Fruit fly (Drosophila melanogaster) whole organism: ENCODE results near the gene Aasdh.

Experiments
- CG8478 ChIP-seq: fragments of >200 bp; optimal IDR thresholded peaks from 2 replicates; lab custom pipeline; 2018; ENCODE audit warnings: inconsistent platforms
- Dll ChIP-seq: fragments of >200 bp; optimal IDR thresholded peaks from 2 replicates; lab custom pipeline; 2017
- EcR ChIP-seq, 2 experiments: fragments of >200 bp; optimal IDR thresholded peaks; 2 replicates each; lab custom pipeline; 2017; ENCODE audit warnings: missing biosample characterization in 2 of 2, missing genetic modification characterization in 2 of 2, missing genetic modification reagents in 2 of 2
- pan ChIP-seq: fragments of >200 bp; optimal IDR thresholded peaks from 2 replicates; lab custom pipeline; 2017
- psq ChIP-seq: fragments of >200 bp; optimal IDR thresholded peaks from 2 replicates; lab custom pipeline; 2017
- usp ChIP-seq: fragments of >200 bp; optimal IDR thresholded peaks from 2 replicates; lab custom pipeline; 2017; ENCODE audit warnings: missing biosample characterization, missing genetic modification characterization, mixed read lengths

The Aasdh gene

DNA sequence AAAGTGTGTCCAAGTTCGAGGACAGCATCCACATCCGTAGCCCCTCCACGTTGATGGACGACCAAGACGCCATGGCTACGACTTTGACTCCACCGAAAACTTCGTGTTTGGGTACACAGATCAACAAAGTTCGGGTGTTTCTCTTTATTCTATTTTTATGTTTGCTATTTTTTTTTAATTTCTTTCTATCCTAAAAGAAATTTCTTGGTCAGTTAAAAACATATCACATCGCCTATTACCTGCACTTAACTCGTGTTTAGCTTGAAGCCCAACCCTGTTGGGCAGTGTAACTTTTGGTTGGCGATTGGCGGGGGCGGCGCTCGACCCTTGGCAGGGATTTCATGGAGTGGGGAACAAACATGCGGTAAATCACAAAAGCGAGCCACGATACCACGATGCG is 24.1 kb upstream of the Aasdh start:
- TF ChIP-seq Dll (lab: Kevin White, UChicago) (no peak), CG8478 (lab: Kevin White, UChicago) (no peak)

dm6 chr2L:8471667-8472066 is 22.3 kb upstream of the Aasdh start:
- no peak for TF ChIP-seq psq (lab: Kevin White, UChicago)
- no peak for TF ChIP-seq Dll (lab: Kevin White, UChicago)
- TF ChIP-seq EcR (GFP tag; optimal IDR thresholded peaks at IDR 0.05; lab: Kevin White, UChicago) = no peak
- no peak for TF ChIP-seq usp (GFP tag; lab: Kevin White, UChicago)
- TF ChIP-seq CG8478 (lab: Kevin White, UChicago) = no peak
- TF ChIP-seq pan (lab: Kevin White, UChicago) = no peak

DNA sequence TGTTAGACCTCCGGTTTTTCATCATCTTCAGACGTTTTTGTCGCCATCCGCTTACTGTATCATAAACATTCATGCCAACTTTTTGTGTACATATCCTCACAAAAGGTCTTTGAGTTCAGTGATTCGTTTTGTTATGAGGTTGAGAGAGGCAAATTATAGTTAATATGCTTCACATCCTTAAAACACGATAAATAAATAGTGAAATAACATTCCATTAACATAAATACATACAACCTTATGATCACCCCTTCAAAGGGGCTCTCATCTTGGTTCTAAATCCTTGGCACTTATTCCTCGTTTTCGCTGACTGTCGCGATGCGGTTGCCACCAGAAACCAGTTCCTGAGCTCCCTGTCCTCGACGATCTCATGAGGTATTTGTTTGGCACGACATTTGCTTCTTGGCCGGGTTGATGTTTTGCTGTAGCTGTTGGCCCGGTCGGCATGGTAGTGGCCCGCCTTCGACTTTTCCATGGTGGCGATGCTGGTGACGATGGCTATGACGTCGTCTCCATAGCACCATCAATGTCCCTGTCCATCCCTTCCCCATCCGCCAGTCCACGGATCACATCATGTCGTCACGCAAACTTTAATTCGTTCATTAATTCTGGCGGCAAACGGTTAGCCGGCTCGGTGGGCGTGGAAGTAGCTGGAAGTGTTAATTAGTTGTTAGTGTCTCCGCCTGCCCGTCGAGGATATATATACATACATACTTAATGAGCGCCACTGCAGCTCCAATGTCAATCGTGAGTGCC is 19.7 kb upstream of the Aasdh start:
- no peak for TF ChIP-seq Dll (lab: Kevin White, UChicago)
- TF ChIP-seq pan (lab: Kevin White, UChicago) = no peak
- TF ChIP-seq psq (lab: Kevin White, UChicago) = no peak
- TF ChIP-seq EcR (GFP tag; optimal IDR thresholded peaks at IDR 0.05; lab: Kevin White, UChicago) = no peak
- no peak for TF ChIP-seq usp (GFP tag; lab: Kevin White, UChicago)
- TF ChIP-seq CG8478 (lab: Kevin White, UChicago) = no peak

dm6 chr2L:8466643-8467042 is 17.3 kb upstream of the Aasdh start, which contains the start of gene dachs:
Gene dachs, plus strand, starts transcription at chr2L:8466817.
- no peak for TF ChIP-seq CG8478 (lab: Kevin White, UChicago)
- no peak for TF ChIP-seq usp (GFP tag; lab: Kevin White, UChicago)
- TF ChIP-seq pan (lab: Kevin White, UChicago) = no peak
- TF ChIP-seq EcR (GFP tag; optimal IDR thresholded peaks at IDR 0.05; lab: Kevin White, UChicago) = no peak
- no peak for TF ChIP-seq Dll (lab: Kevin White, UChicago)
- TF ChIP-seq psq (lab: Kevin White, UChicago) = no peak

DNA sequence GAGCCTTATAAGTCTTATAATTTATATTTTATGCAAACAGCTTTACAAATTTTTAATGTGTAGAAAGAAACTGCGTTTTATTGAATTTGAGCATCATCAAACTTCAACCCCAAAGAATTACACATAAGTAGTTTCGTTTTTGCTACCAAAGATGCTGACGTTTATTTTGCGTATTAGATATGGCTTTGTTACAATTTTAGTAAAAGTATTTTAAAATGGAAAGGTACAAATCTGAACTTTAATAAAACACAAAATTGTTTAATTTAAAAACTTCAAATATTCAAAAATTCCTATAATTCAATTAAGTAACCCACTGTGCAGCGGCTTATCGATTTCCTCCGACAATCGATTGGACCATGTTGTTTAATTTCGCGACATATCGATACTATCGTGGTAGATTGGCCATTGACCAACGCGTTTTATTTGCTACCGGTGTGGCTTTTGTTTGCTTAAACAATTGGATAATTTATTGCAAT is 14.8 kb upstream of the Aasdh start, which contains the start of gene prg:
prg (plus strand) TSS at position 382 of the 476 bp plus-strand sequence.
- no peak for TF ChIP-seq CG8478 (lab: Kevin White, UChicago)
- no peak for TF ChIP-seq psq (lab: Kevin White, UChicago)

DNA sequence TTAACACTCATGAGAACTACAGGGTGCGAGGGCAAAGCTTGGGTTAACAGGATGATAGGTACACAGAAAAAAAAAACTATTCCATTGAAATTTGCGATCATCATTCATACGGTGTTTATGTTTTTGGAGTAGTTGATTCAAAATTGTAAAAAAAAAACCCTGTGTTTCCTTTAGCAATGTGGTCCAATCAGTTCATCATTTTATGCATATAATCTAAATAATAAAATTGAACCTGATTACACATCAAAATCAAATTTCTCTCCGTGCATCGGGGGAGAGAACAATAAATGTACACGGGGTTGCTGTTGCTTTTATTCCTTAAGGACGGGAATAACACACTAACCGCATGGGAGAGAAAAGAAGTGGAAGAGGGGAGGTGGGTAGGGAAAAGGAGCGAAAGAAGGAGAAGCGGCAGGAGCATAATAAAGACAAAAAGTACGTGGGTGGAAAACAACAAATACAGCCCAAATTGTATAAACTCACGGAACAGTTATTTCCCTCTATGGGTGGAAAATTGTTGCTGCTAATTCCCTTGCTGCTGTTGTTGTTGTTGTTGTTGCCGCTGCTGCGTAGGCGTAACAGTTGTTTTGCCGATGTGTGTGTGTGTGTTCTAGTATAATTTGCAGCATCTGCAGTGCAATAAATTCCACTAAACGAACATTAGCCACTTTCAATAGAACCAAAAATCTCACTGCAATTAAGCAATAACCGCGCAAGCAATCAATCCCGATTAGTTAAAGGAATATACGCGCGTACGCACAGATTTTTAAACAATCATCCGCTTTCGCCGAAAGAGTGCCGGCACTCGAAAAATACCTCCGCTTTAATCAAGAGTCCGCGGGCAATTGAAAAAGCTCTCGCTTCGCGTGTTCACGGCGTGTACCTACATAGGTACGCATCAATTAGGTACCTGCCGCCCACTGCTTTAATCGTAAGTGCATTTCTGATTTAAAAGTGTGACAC is 14.0 kb upstream of the Aasdh start, which contains the start of gene Agpat2:
Agpat2 (minus strand) TSS at position 851 of the 963 bp plus-strand sequence.
- no peak for TF ChIP-seq EcR (GFP tag; optimal IDR thresholded peaks at IDR 0.05; lab: Kevin White, UChicago)
- no peak for TF ChIP-seq usp (GFP tag; lab: Kevin White, UChicago)
- TF ChIP-seq psq (lab: Kevin White, UChicago) = no peak
- no peak for TF ChIP-seq pan (lab: Kevin White, UChicago)
- TF ChIP-seq Dll (lab: Kevin White, UChicago) = no peak
- no peak for TF ChIP-seq CG8478 (lab: Kevin White, UChicago)

DNA sequence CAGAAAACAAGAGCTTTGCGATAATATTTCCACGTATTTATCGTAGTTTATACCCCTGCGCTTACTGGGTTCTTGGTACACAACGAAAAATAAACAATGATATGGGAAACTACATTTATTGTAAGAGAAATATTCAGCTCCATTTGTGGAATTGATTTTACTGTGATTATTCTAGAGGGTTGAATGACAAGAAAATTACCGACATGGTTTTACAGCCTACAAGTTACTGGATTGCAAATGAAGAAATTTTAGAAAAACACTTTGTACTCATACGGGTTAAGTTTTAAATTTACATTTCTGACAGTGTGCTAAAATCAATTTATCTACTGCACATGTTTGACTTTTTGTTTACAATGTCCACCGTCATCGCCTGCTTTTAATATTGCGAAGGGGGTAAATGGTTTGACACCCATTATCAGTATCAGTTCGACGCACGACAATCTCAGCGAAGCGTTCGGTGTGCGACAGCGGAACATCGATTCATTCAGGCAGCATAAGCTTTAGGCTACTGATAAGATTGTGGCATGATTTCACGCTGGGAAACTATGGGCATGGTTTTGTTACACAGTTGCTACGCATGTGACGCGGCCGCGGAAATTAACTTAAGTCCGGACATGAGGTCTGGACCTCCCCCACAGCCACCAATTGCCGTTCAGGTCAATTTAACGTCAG is 12.5 kb upstream of the Aasdh start:
- no peak for TF ChIP-seq pan (lab: Kevin White, UChicago)
- no peak for TF ChIP-seq psq (lab: Kevin White, UChicago)
- no peak for TF ChIP-seq EcR (GFP tag; optimal IDR thresholded peaks at IDR 0.05; lab: Kevin White, UChicago)
- no peak for TF ChIP-seq CG8478 (lab: Kevin White, UChicago)
- TF ChIP-seq usp (GFP tag; lab: Kevin White, UChicago) = no peak
- no peak for TF ChIP-seq Dll (lab: Kevin White, UChicago)

DNA sequence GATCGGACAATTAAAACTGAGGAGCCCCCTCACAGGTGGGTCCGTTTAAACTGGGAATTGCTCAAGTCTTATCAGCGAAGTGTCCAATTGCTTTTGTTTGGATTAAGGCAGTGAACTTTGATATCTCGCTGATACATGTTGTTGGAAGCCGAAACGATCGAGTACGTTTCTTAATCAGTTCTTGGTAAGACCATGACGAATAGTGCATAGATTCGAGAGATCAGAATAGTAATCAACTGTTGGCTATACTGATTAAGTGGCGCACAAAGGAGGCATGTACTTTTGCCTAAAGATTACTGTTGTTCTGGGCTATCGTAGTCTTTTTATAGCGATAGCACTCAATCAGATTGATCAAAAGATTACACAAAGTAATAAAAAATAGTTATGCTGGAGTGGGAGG is 2.1 kb upstream of the Aasdh start:
- TF ChIP-seq pan (lab: Kevin White, UChicago) = no peak
- TF ChIP-seq Dll (lab: Kevin White, UChicago) = no peak
- no peak for TF ChIP-seq usp (GFP tag; lab: Kevin White, UChicago)
- no peak for TF ChIP-seq psq (lab: Kevin White, UChicago)
- no peak for TF ChIP-seq CG8478 (lab: Kevin White, UChicago)
- TF ChIP-seq EcR (GFP tag; optimal IDR thresholded peaks at IDR 0.05; lab: Kevin White, UChicago) = no peak

- no peak for TF ChIP-seq pan (lab: Kevin White, UChicago)
These were observed 7.2 kb downstream of the Aasdh start, which contains the start of gene CG31897 for dm6 chr2L:8442147-8442546. Gene CG31897, plus strand, starts transcription at chr2L:8442447.

- TF ChIP-seq usp (GFP tag; lab: Kevin White, UChicago) = no peak
- TF ChIP-seq CG8478 (lab: Kevin White, UChicago) = no peak
- TF ChIP-seq psq (lab: Kevin White, UChicago) = no peak
- no peak for TF ChIP-seq pan (lab: Kevin White, UChicago)
- TF ChIP-seq Dll (lab: Kevin White, UChicago) = no peak
- no peak for TF ChIP-seq EcR (GFP tag; optimal IDR thresholded peaks at IDR 0.05; lab: Kevin White, UChicago)
These were observed 11.3 kb downstream of the Aasdh start, which contains the start of gene mus201 for dm6 chr2L:8438052-8438451. Gene mus201, plus strand, starts transcription at chr2L:8438169.
